Fruit fly (Drosophila melanogaster) whole organism, embryonic: ENCODE measurements around the gene CG15642.

Experiments
- ATbp ChIP-seq: fragments of 200-800 bp; sonication (Bioruptor generic); optimal IDR thresholded peaks from 2 replicates; lab custom pipeline; 2017; ENCODE audit warnings: missing biosample characterization, mild to moderate bottlenecking, missing genetic modification characterization, missing genetic modification reagents
- Atf3 ChIP-seq: fragments of 200-800 bp; sonication (Bioruptor generic); optimal IDR thresholded peaks from 3 replicates; lab custom pipeline; 2016; ENCODE audit warnings: missing biosample characterization, missing genetic modification characterization
- BtbVII ChIP-seq: fragments of 200-800 bp; sonication (Bioruptor generic); optimal IDR thresholded peaks from 3 replicates; lab custom pipeline; 2017; ENCODE audit warnings: missing biosample characterization, mild to moderate bottlenecking, missing genetic modification characterization
- CG10979 ChIP-seq: fragments of 200-800 bp; sonication (Bioruptor generic); optimal IDR thresholded peaks from 2 replicates; lab custom pipeline; 2018; ENCODE audit warnings: missing biosample characterization, mild to moderate bottlenecking, missing genetic modification characterization, moderate library complexity
- CG13123 ChIP-seq: fragments of 200-800 bp; sonication (Bioruptor generic); optimal IDR thresholded peaks from 2 replicates; lab custom pipeline; 2016; ENCODE audit warnings: missing biosample characterization, missing genetic modification characterization
- CG13894 ChIP-seq: fragments of 200-800 bp; sonication (Bioruptor generic); optimal IDR thresholded peaks from 3 replicates; lab custom pipeline; 2018; ENCODE audit warnings: missing biosample characterization, mild to moderate bottlenecking, missing genetic modification characterization, moderate library complexity
- CG14860 ChIP-seq: fragments of 200-800 bp; sonication (Bioruptor generic); IDR thresholded peaks from 3 replicates; pipeline ENCODE4 v1.3.6; 2022; ENCODE audit warnings: missing biosample characterization, missing genetic modification characterization; ENCODE audit not compliant: partially characterized antibody
- CG15073 ChIP-seq: fragments of 200-800 bp; sonication (Bioruptor generic); optimal IDR thresholded peaks from 2 replicates; lab custom pipeline; 2016; ENCODE audit warnings: missing biosample characterization, missing genetic modification characterization
- CG17359 ChIP-seq: fragments of 200-800 bp; sonication (Bioruptor generic); optimal IDR thresholded peaks from 3 replicates; lab custom pipeline; 2018; ENCODE audit warnings: missing biosample characterization, mild to moderate bottlenecking, missing genetic modification characterization, moderate library complexity
- CG17385 ChIP-seq: fragments of 200-800 bp; sonication (Bioruptor generic); optimal IDR thresholded peaks from 3 replicates; lab custom pipeline; 2018; ENCODE audit warnings: missing biosample characterization, mild to moderate bottlenecking, missing genetic modification characterization
- CG18599 ChIP-seq: fragments of 200-800 bp; sonication (Bioruptor generic); optimal IDR thresholded peaks from 3 replicates; lab custom pipeline; 2017; ENCODE audit warnings: missing biosample characterization, missing genetic modification characterization, mild to moderate bottlenecking, moderate library complexity, missing genetic modification reagents
- CG2120 ChIP-seq: fragments of 200-800 bp; sonication (Bioruptor generic); optimal IDR thresholded peaks from 3 replicates; lab custom pipeline; 2016; ENCODE audit warnings: missing biosample characterization, missing genetic modification characterization
- CG2712 ChIP-seq: fragments of 200-800 bp; optimal IDR thresholded peaks from 3 replicates; lab custom pipeline; 2019; ENCODE audit warnings: missing biosample characterization, mild to moderate bottlenecking, missing genetic modification characterization, moderate library complexity
- CG32532 ChIP-seq: fragments of 200-800 bp; sonication (Bioruptor generic); IDR thresholded peaks from 2 replicates; pipeline ENCODE4 v1.3.6; 2022; ENCODE audit warnings: missing biosample characterization, missing genetic modification characterization
- CG3281 ChIP-seq: fragments of 200-800 bp; sonication (Bioruptor generic); optimal IDR thresholded peaks from 3 replicates; lab custom pipeline; 2017; ENCODE audit warnings: missing biosample characterization, mild to moderate bottlenecking, missing genetic modification characterization
- CG4328 ChIP-seq: fragments of 200-800 bp; sonication (Bioruptor generic); optimal IDR thresholded peaks from 3 replicates; lab custom pipeline; 2017; ENCODE audit warnings: missing biosample characterization, missing genetic modification reagents, missing genetic modification characterization
- CG4854 ChIP-seq: fragments of 200-800 bp; sonication (Bioruptor generic); optimal IDR thresholded peaks from 2 replicates; lab custom pipeline; 2016; ENCODE audit warnings: missing biosample characterization, missing genetic modification characterization, inconsistent platforms
- CG5180 ChIP-seq: fragments of 200-800 bp; sonication (Bioruptor generic); optimal IDR thresholded peaks from 3 replicates; lab custom pipeline; 2017; ENCODE audit warnings: missing biosample characterization, missing genetic modification characterization, mild to moderate bottlenecking, moderate library complexity, missing genetic modification reagents
- CG7786 ChIP-seq: fragments of 200-800 bp; sonication (Bioruptor generic); optimal IDR thresholded peaks from 2 replicates; lab custom pipeline; 2016; ENCODE audit warnings: missing biosample characterization, missing genetic modification characterization
- CG9437 ChIP-seq: fragments of 200-800 bp; sonication (Bioruptor generic); optimal IDR thresholded peaks from 2 replicates; lab custom pipeline; 2018; ENCODE audit warnings: missing biosample characterization, mild to moderate bottlenecking, missing genetic modification characterization
- CG9817 ChIP-seq: fragments of 200-800 bp; sonication (Bioruptor generic); optimal IDR thresholded peaks from 2 replicates; lab custom pipeline; 2018; ENCODE audit warnings: missing biosample characterization, mild to moderate bottlenecking, missing genetic modification characterization, moderate library complexity
- CG9876 ChIP-seq: fragments of 200-800 bp; sonication (Bioruptor generic); optimal IDR thresholded peaks from 2 replicates; lab custom pipeline; 2016; ENCODE audit warnings: missing biosample characterization, missing genetic modification characterization
- CG9932 ChIP-seq: fragments of 200-800 bp; sonication (Bioruptor generic); IDR thresholded peaks from 2 replicates; pipeline ENCODE4 v1.3.6; 2022; ENCODE audit warnings: missing biosample characterization, missing genetic modification characterization
- D ChIP-seq, 2 experiments: fragments of 200-800 bp in 1 of 2; fragments of >200 bp in 1 of 2; sonication (Bioruptor generic) in 1 of 2; optimal IDR thresholded peaks; 2 replicates in 1 of 2; 3 replicates in 1 of 2; lab custom pipeline; 2017; ENCODE audit warnings: mild to moderate bottlenecking in 1 of 2, missing biosample characterization in 1 of 2, missing genetic modification characterization in 1 of 2, missing genetic modification reagents in 1 of 2
- Deaf1 ChIP-seq: fragments of 200-800 bp; optimal IDR thresholded peaks from 3 replicates; lab custom pipeline; 2019; ENCODE audit warnings: missing biosample characterization, mild to moderate bottlenecking, missing genetic modification characterization, moderate library complexity
- E2f2 ChIP-seq: fragments of 200-800 bp; sonication (Bioruptor generic); IDR thresholded peaks from 2 replicates; pipeline ENCODE4 v1.3.6; 2022; ENCODE audit warnings: missing biosample characterization, missing genetic modification characterization
- Hmx ChIP-seq: fragments of 200-800 bp; sonication (Bioruptor generic); optimal IDR thresholded peaks from 2 replicates; lab custom pipeline; 2016; ENCODE audit warnings: missing biosample characterization, missing genetic modification characterization
- Hr39 ChIP-seq: fragments of >200 bp; optimal IDR thresholded peaks from 2 replicates; lab custom pipeline; 2017
- Hr51 ChIP-seq, 2 experiments: fragments of 200-800 bp; sonication (Bioruptor generic); optimal IDR thresholded peaks; 2 replicates in 1 of 2; 3 replicates in 1 of 2; lab custom pipeline; 2016 to 2018; ENCODE audit warnings: missing biosample characterization in 2 of 2, missing genetic modification characterization in 2 of 2, mild to moderate bottlenecking in 1 of 2, moderate library complexity in 1 of 2
- NfI ChIP-seq: fragments of 200-800 bp; sonication (Bioruptor generic); optimal IDR thresholded peaks from 3 replicates; lab custom pipeline; 2018; ENCODE audit warnings: missing biosample characterization, mild to moderate bottlenecking, missing genetic modification characterization, moderate library complexity
- Oaz ChIP-seq: fragments of 200-800 bp; sonication (Bioruptor generic); IDR thresholded peaks from 2 replicates; pipeline ENCODE4 v1.3.6; 2022; ENCODE audit warnings: missing biosample characterization, missing genetic modification characterization
- Pdp1 ChIP-seq, 2 experiments: fragments of 200-800 bp; sonication (Bioruptor generic); optimal IDR thresholded peaks; 3 replicates each; lab custom pipeline; 2016; ENCODE audit warnings: missing biosample characterization in 2 of 2, missing genetic modification characterization in 2 of 2, mild to moderate bottlenecking in 1 of 2, moderate library complexity in 1 of 2
- Poxn ChIP-seq: fragments of 200-800 bp; sonication (Bioruptor generic); IDR thresholded peaks from 2 replicates; pipeline ENCODE4 v1.3.6; 2022; ENCODE audit warnings: missing biosample characterization, missing genetic modification characterization
- ab ChIP-seq: fragments of 200-800 bp; sonication (Bioruptor generic); optimal IDR thresholded peaks from 2 replicates; lab custom pipeline; 2016; ENCODE audit warnings: missing biosample characterization, missing genetic modification characterization
- ash1 ChIP-seq: fragments of 200-800 bp; sonication (Bioruptor generic); optimal IDR thresholded peaks from 2 replicates; lab custom pipeline; 2018; ENCODE audit warnings: missing biosample characterization, mild to moderate bottlenecking, missing genetic modification characterization
- cwo ChIP-seq: fragments of 200-800 bp; sonication (Bioruptor generic); optimal IDR thresholded peaks from 3 replicates; lab custom pipeline; 2017; ENCODE audit warnings: missing biosample characterization, missing genetic modification characterization, mild to moderate bottlenecking, moderate library complexity, missing genetic modification reagents
- esg ChIP-seq: fragments of 200-800 bp; sonication (Bioruptor generic); conservative IDR thresholded peaks from 2 replicates; pipeline ENCODE4 v1.3.6; 2022; ENCODE audit warnings: missing biosample characterization, missing genetic modification characterization
- ewg ChIP-seq: fragments of 200-800 bp; sonication (Bioruptor generic); optimal IDR thresholded peaks from 3 replicates; lab custom pipeline; 2017; ENCODE audit warnings: mild to moderate bottlenecking, missing biosample characterization, missing genetic modification reagents, missing genetic modification characterization
- grau ChIP-seq: fragments of 200-800 bp; optimal IDR thresholded peaks from 3 replicates; lab custom pipeline; 2019; ENCODE audit warnings: missing biosample characterization, mild to moderate bottlenecking, missing genetic modification characterization, moderate library complexity
- jigr1 ChIP-seq: fragments of 200-800 bp; sonication (Bioruptor generic); IDR thresholded peaks from 3 replicates; pipeline ENCODE4 v1.3.6; 2022; ENCODE audit warnings: missing biosample characterization, missing genetic modification characterization
- knrl ChIP-seq: fragments of 200-800 bp; sonication (Bioruptor generic); IDR thresholded peaks from 3 replicates; pipeline ENCODE4 v1.3.6; 2022; ENCODE audit warnings: missing biosample characterization, missing genetic modification characterization; ENCODE audit not compliant: partially characterized antibody
- lab ChIP-seq: fragments of 200-800 bp; sonication (Bioruptor generic); optimal IDR thresholded peaks from 3 replicates; lab custom pipeline; 2017; ENCODE audit warnings: missing biosample characterization, missing genetic modification characterization, mild to moderate bottlenecking, moderate library complexity, missing genetic modification reagents
- pita ChIP-seq: fragments of 200-800 bp; sonication (Bioruptor generic); optimal IDR thresholded peaks from 2 replicates; lab custom pipeline; 2017; ENCODE audit warnings: missing biosample characterization, mild to moderate bottlenecking, missing genetic modification characterization
- salm ChIP-seq: fragments of 200-800 bp; sonication (Bioruptor generic); optimal IDR thresholded peaks from 2 replicates; lab custom pipeline; 2018; ENCODE audit warnings: missing biosample characterization, mild to moderate bottlenecking, missing genetic modification characterization
- schlank ChIP-seq: fragments of 200-800 bp; sonication (Bioruptor generic); optimal IDR thresholded peaks from 2 replicates; lab custom pipeline; 2018; ENCODE audit warnings: missing biosample characterization, mild to moderate bottlenecking, missing genetic modification characterization
- sna ChIP-seq: fragments of 200-800 bp; sonication (Bioruptor generic); IDR thresholded peaks from 2 replicates; pipeline ENCODE4 v1.3.6; 2022; ENCODE audit warnings: missing biosample characterization, missing genetic modification characterization; ENCODE audit not compliant: partially characterized antibody
- tgo ChIP-seq: fragments of 200-800 bp; sonication (Bioruptor generic); IDR thresholded peaks from 3 replicates; pipeline ENCODE4 v1.3.6; 2022; ENCODE audit warnings: missing biosample characterization, missing genetic modification characterization
- tin ChIP-seq: fragments of 200-800 bp; sonication (Bioruptor generic); optimal IDR thresholded peaks from 3 replicates; lab custom pipeline; 2016; ENCODE audit warnings: missing biosample characterization, missing genetic modification characterization
- vfl ChIP-seq: fragments of 200-800 bp; sonication (Bioruptor generic); optimal IDR thresholded peaks from 2 replicates; lab custom pipeline; 2016; ENCODE audit warnings: missing biosample characterization, missing genetic modification characterization
- vnd ChIP-seq: fragments of 200-800 bp; sonication (Bioruptor generic); IDR thresholded peaks from 3 replicates; pipeline ENCODE4 v1.3.6; 2022; ENCODE audit warnings: missing biosample characterization, missing genetic modification characterization; ENCODE audit not compliant: partially characterized antibody

CG15642 gene

dm6 chrX:15471904-15472303 lies 4.3 kb upstream of the CG15642 start, which contains the start of the genes Grip128 and Alg14 (continued):
- TF ChIP-seq tin (GFP tag; lab: Kevin White, UChicago) (no peak), NfI (GFP tag; lab: Kevin White, UChicago) (no peak), ab (GFP tag; lab: Kevin White, UChicago) (no peak), lab (GFP tag; lab: Kevin White, UChicago) (no peak), tgo (GFP tag; lab: Robert Waterston, UW) (no peak), CG9876 (GFP tag; lab: Kevin White, UChicago) (no peak), Pdp1 (GFP tag; optimal IDR thresholded peaks at IDR 0.05; lab: Kevin White, UChicago) (no peak), CG5180 (GFP tag; lab: Kevin White, UChicago) (no peak), esg (GFP tag; lab: Robert Waterston, UW) (no peak), ewg (GFP tag; lab: Kevin White, UChicago) (no peak), knrl (GFP tag; lab: Robert Waterston, UW) (no peak), cwo (GFP tag; lab: Kevin White, UChicago) (no peak), CG15073 (no peak), Oaz (no peak), CG17385 (GFP tag; lab: Kevin White, UChicago) (no peak), CG2120 (no peak), CG3281 (no peak), CG9932 (no peak), CG18599 (GFP tag; lab: Kevin White, UChicago) (no peak), vnd (GFP tag; lab: Robert Waterston, UW) (0 out of 3 replicates have a peak, but pooled peaks have one; percentile 29), CG9817 (tag; lab: Kevin White, UChicago) (no peak), CG13894 (tag; lab: Kevin White, UChicago) (no peak), E2f2 (GFP tag; lab: Robert Waterston, UW) (peak; percentile 62), Atf3 (GFP tag; lab: Kevin White, UChicago) (no peak), Poxn (GFP tag; lab: Robert Waterston, UW) (no peak), sna (GFP tag; lab: Robert Waterston, UW) (peak; percentile 56; the same call in 1 of the 2 replicates), CG14860 (GFP tag; lab: Robert Waterston, UW) (peak; percentile 52; the same call in 1 of the 3 replicates), CG4328 (GFP tag; lab: Kevin White, UChicago) (no peak), Hmx (no peak), ATbp (no peak), schlank (tag; lab: Kevin White, UChicago) (no peak), CG32532 (GFP tag; lab: Robert Waterston, UW) (no peak), CG2712 (no peak), jigr1 (GFP tag; lab: Robert Waterston, UW) (no peak), BtbVII (GFP tag; lab: Kevin White, UChicago) (no peak), CG13123 (GFP tag; lab: Kevin White, UChicago) (no peak), Hr51 (GFP tag; optimal IDR thresholded peaks at IDR 0.05; lab: Kevin White, UChicago) (no peak), grau (tag; lab: Kevin White, UChicago) (no peak), CG10979 (tag; lab: Kevin White, UChicago) (no peak), CG4854 (no peak), salm (no peak), ash1 (GFP tag; lab: Kevin White, UChicago) (no peak), CG7786 (GFP tag; lab: Kevin White, UChicago) (no peak), CG17359 (tag; lab: Kevin White, UChicago) (no peak), pita (GFP tag; lab: Kevin White, UChicago) (no peak), vfl (GFP tag; lab: Kevin White, UChicago) (no peak), D (optimal IDR thresholded peaks at IDR 0.05; lab: Kevin White, UChicago) (no peak), D (GFP tag; optimal IDR thresholded peaks at IDR 0.05; lab: Kevin White, UChicago) (no peak), CG9437 (GFP tag; lab: Kevin White, UChicago) (peak; percentile 51), Deaf1 (tag; lab: Kevin White, UChicago) (no peak), Hr39 (lab: Kevin White, UChicago) (no peak)
